Fruit fly (Drosophila melanogaster) whole organism, embryonic: ENCODE results near the gene CG4597.

Experiments used
- CG11247 ChIP-seq: fragments of 200-800 bp; sonication (Bioruptor generic); IDR thresholded peaks from 2 replicates; pipeline ENCODE4 v1.3.6; 2022; ENCODE audit warnings: missing biosample characterization, missing genetic modification characterization
- CG11695 ChIP-seq: fragments of 200-800 bp; sonication (Bioruptor generic); IDR thresholded peaks from 3 replicates; pipeline ENCODE4 v1.3.6; 2022; ENCODE audit warnings: missing biosample characterization, missing genetic modification characterization
- CG12942 ChIP-seq: fragments of 200-800 bp; sonication (Bioruptor generic); optimal IDR thresholded peaks from 3 replicates; lab custom pipeline; 2016; ENCODE audit warnings: missing biosample characterization, missing genetic modification characterization
- CG13287 ChIP-seq: fragments of 200-800 bp; sonication (Bioruptor generic); IDR thresholded peaks from 2 replicates; pipeline ENCODE4 v1.3.6; 2022; ENCODE audit warnings: missing biosample characterization, missing genetic modification characterization; ENCODE audit not compliant: partially characterized antibody
- CG13624 ChIP-seq: fragments of 200-800 bp; sonication (Bioruptor generic); optimal IDR thresholded peaks from 2 replicates; lab custom pipeline; 2016; ENCODE audit warnings: missing biosample characterization, missing genetic modification characterization
- CG15269 ChIP-seq: fragments of 200-800 bp; sonication (Bioruptor generic); optimal IDR thresholded peaks from 2 replicates; lab custom pipeline; 2018; ENCODE audit warnings: missing biosample characterization, mild to moderate bottlenecking, missing genetic modification characterization, moderate library complexity
- CG15479 ChIP-seq: fragments of 200-800 bp; sonication (Bioruptor generic); optimal IDR thresholded peaks from 3 replicates; lab custom pipeline; 2019; ENCODE audit warnings: missing biosample characterization, mild to moderate bottlenecking, missing genetic modification characterization, moderate library complexity
- CG16813 ChIP-seq: fragments of 200-800 bp; sonication (Bioruptor generic); IDR thresholded peaks from 3 replicates; pipeline ENCODE4 v1.3.6; 2022; ENCODE audit warnings: missing biosample characterization, missing genetic modification characterization; ENCODE audit not compliant: partially characterized antibody
- CG17802 ChIP-seq: fragments of 200-800 bp; sonication (Bioruptor generic); optimal IDR thresholded peaks from 2 replicates; lab custom pipeline; 2018; ENCODE audit warnings: missing biosample characterization, mild to moderate bottlenecking, missing genetic modification characterization, moderate library complexity
- CG2889 ChIP-seq: fragments of 200-800 bp; sonication (Bioruptor generic); IDR thresholded peaks from 3 replicates; pipeline ENCODE4 v1.3.6; 2022; ENCODE audit warnings: missing biosample characterization, missing genetic modification characterization
- CG30020 ChIP-seq: fragments of 200-800 bp; optimal IDR thresholded peaks from 2 replicates; lab custom pipeline; 2019; ENCODE audit warnings: missing biosample characterization, mild to moderate bottlenecking, missing genetic modification characterization, moderate library complexity
- CG4282 ChIP-seq: fragments of 200-800 bp; sonication (Bioruptor generic); optimal IDR thresholded peaks from 2 replicates; lab custom pipeline; 2016; ENCODE audit warnings: missing biosample characterization, missing genetic modification characterization
- CG4404 ChIP-seq: fragments of 200-800 bp; sonication (Bioruptor generic); IDR thresholded peaks from 2 replicates; pipeline ENCODE4 v1.3.6; 2022; ENCODE audit warnings: missing biosample characterization, missing genetic modification characterization
- CG4707 ChIP-seq: fragments of 200-800 bp; sonication (Bioruptor generic); optimal IDR thresholded peaks from 2 replicates; lab custom pipeline; 2018; ENCODE audit warnings: missing biosample characterization, mild to moderate bottlenecking, missing genetic modification characterization, moderate library complexity
- CG5245 ChIP-seq: fragments of 200-800 bp; sonication (Bioruptor generic); optimal IDR thresholded peaks from 3 replicates; lab custom pipeline; 2016; ENCODE audit warnings: missing biosample characterization, missing genetic modification characterization
- CG7271 ChIP-seq: fragments of 200-800 bp; sonication (Bioruptor generic); optimal IDR thresholded peaks from 2 replicates; lab custom pipeline; 2018; ENCODE audit warnings: missing biosample characterization, mild to moderate bottlenecking, missing genetic modification characterization, moderate library complexity
- CG8359 ChIP-seq: fragments of 200-800 bp; sonication (Bioruptor generic); optimal IDR thresholded peaks from 2 replicates; lab custom pipeline; 2017; ENCODE audit warnings: missing biosample characterization, mild to moderate bottlenecking, missing genetic modification characterization, borderline replicate concordance
- CG8924 ChIP-seq: fragments of 200-800 bp; optimal IDR thresholded peaks from 3 replicates; lab custom pipeline; 2019; ENCODE audit warnings: missing biosample characterization, mild to moderate bottlenecking, missing genetic modification characterization, moderate library complexity
- CG9797 ChIP-seq: fragments of 200-800 bp; sonication (Bioruptor generic); optimal IDR thresholded peaks from 3 replicates; lab custom pipeline; 2018; ENCODE audit warnings: missing biosample characterization, mild to moderate bottlenecking, missing genetic modification characterization
- D19B ChIP-seq: fragments of 200-800 bp; sonication (Bioruptor generic); optimal IDR thresholded peaks from 2 replicates; lab custom pipeline; 2017; ENCODE audit warnings: missing biosample characterization, mild to moderate bottlenecking, missing genetic modification characterization
- Dref ChIP-seq: fragments of 200-800 bp; sonication (Bioruptor generic); IDR thresholded peaks from 2 replicates; pipeline ENCODE4 v1.3.6; 2022; ENCODE audit warnings: missing biosample characterization, missing genetic modification characterization
- Elba2 ChIP-seq: fragments of 200-800 bp; sonication (Bioruptor generic); optimal IDR thresholded peaks from 3 replicates; lab custom pipeline; 2016; ENCODE audit warnings: missing biosample characterization, missing genetic modification characterization
- HLH3B ChIP-seq: fragments of 200-800 bp; sonication (Bioruptor generic); IDR thresholded peaks from 2 replicates; pipeline ENCODE4 v1.3.6; 2022; ENCODE audit warnings: missing biosample characterization, missing genetic modification characterization
- Hmx ChIP-seq: fragments of 200-800 bp; sonication (Bioruptor generic); optimal IDR thresholded peaks from 2 replicates; lab custom pipeline; 2016; ENCODE audit warnings: missing biosample characterization, missing genetic modification characterization
- NfI ChIP-seq: fragments of 200-800 bp; sonication (Bioruptor generic); optimal IDR thresholded peaks from 3 replicates; lab custom pipeline; 2018; ENCODE audit warnings: missing biosample characterization, mild to moderate bottlenecking, missing genetic modification characterization, moderate library complexity
- Rfx ChIP-seq: fragments of 200-800 bp; sonication (Bioruptor generic); IDR thresholded peaks from 2 replicates; pipeline ENCODE4 v1.3.6; 2022; ENCODE audit warnings: missing biosample characterization, missing genetic modification characterization
- Xbp1 ChIP-seq: fragments of 200-800 bp; sonication (Bioruptor generic); optimal IDR thresholded peaks from 3 replicates; lab custom pipeline; 2016; ENCODE audit warnings: missing biosample characterization, mild to moderate bottlenecking, missing genetic modification characterization
- al ChIP-seq: fragments of 200-800 bp; sonication (Bioruptor generic); IDR thresholded peaks from 2 replicates; pipeline ENCODE4 v1.3.6; 2022; ENCODE audit warnings: missing biosample characterization, missing genetic modification characterization
- ase ChIP-seq: fragments of 200-800 bp; sonication (Bioruptor generic); IDR thresholded peaks from 3 replicates; pipeline ENCODE4 v1.3.6; 2022; ENCODE audit warnings: missing biosample characterization, missing genetic modification characterization
- da ChIP-seq: fragments of 200-800 bp; sonication (Bioruptor generic); optimal IDR thresholded peaks from 2 replicates; lab custom pipeline; 2016; ENCODE audit warnings: missing biosample characterization, missing genetic modification characterization
- disco-r ChIP-seq: fragments of 200-800 bp; sonication (Bioruptor generic); optimal IDR thresholded peaks from 2 replicates; lab custom pipeline; 2016; ENCODE audit warnings: missing biosample characterization, missing genetic modification characterization
- fd3F ChIP-seq: fragments of 200-800 bp; sonication (Bioruptor generic); optimal IDR thresholded peaks from 2 replicates; lab custom pipeline; 2018; ENCODE audit warnings: missing biosample characterization, mild to moderate bottlenecking, missing genetic modification characterization, moderate library complexity
- gsb-n ChIP-seq: fragments of 200-800 bp; sonication (Bioruptor generic); optimal IDR thresholded peaks from 3 replicates; lab custom pipeline; 2018; ENCODE audit warnings: missing biosample characterization, mild to moderate bottlenecking, missing genetic modification characterization
- hb ChIP-seq: fragments of 200-800 bp; sonication (Bioruptor generic); IDR thresholded peaks from 3 replicates; pipeline ENCODE4 v1.3.6; 2022; ENCODE audit warnings: missing biosample characterization, missing genetic modification characterization; ENCODE audit not compliant: partially characterized antibody
- insv ChIP-seq, 2 experiments: fragments of 200-800 bp; sonication (Bioruptor generic); optimal IDR thresholded peaks; 3 replicates each; lab custom pipeline; 2016 to 2018; ENCODE audit warnings: missing biosample characterization in 2 of 2, missing genetic modification characterization in 2 of 2
- inv ChIP-seq: fragments of 200-800 bp; sonication (Bioruptor generic); IDR thresholded peaks from 2 replicates; pipeline ENCODE4 v1.3.6; 2022; ENCODE audit warnings: missing biosample characterization, missing genetic modification characterization; ENCODE audit not compliant: partially characterized antibody
- kni ChIP-seq: fragments of 200-800 bp; sonication (Bioruptor generic); optimal IDR thresholded peaks from 3 replicates; lab custom pipeline; 2017; ENCODE audit warnings: mild to moderate bottlenecking, missing biosample characterization, missing genetic modification reagents, missing genetic modification characterization
- knrl ChIP-seq: fragments of 200-800 bp; sonication (Bioruptor generic); IDR thresholded peaks from 3 replicates; pipeline ENCODE4 v1.3.6; 2022; ENCODE audit warnings: missing biosample characterization, missing genetic modification characterization; ENCODE audit not compliant: partially characterized antibody
- lmd ChIP-seq: fragments of 200-800 bp; sonication (Bioruptor generic); IDR thresholded peaks from 2 replicates; pipeline ENCODE4 v1.3.6; 2022; ENCODE audit warnings: missing biosample characterization, missing genetic modification characterization
- lov ChIP-seq, 2 experiments: fragments of 200-800 bp in 1 of 2; fragments of >200 bp in 1 of 2; sonication (Bioruptor generic) in 1 of 2; IDR thresholded peaks in 1 of 2; optimal IDR thresholded peaks in 1 of 2; 2 replicates in 1 of 2; 3 replicates in 1 of 2; pipeline versions ENCODE4 v1.3.6 to Lab custom; 2017 to 2022; ENCODE audit warnings: missing biosample characterization in 1 of 2, missing genetic modification characterization in 1 of 2
- prd ChIP-seq, 3 experiments: fragments of >200 bp in 2 of 3; fragments of 200-800 bp in 1 of 3; sonication (Bioruptor generic) in 1 of 3; optimal IDR thresholded peaks in 2 of 3; IDR thresholded peaks in 1 of 3; 2 replicates in 2 of 3; 3 replicates in 1 of 3; pipeline versions ENCODE4 v1.3.6 to Lab custom; 2017 to 2022; ENCODE audit warnings: missing biosample characterization in 1 of 3, missing genetic modification characterization in 1 of 3
- pros ChIP-seq: fragments of 200-800 bp; sonication (Bioruptor generic); optimal IDR thresholded peaks from 3 replicates; lab custom pipeline; 2019; ENCODE audit warnings: missing biosample characterization, mild to moderate bottlenecking, missing genetic modification characterization, moderate library complexity
- ro ChIP-seq: fragments of 200-800 bp; sonication (Bioruptor generic); IDR thresholded peaks from 2 replicates; pipeline ENCODE4 v1.3.6; 2022; ENCODE audit warnings: missing biosample characterization, missing genetic modification characterization
- run ChIP-seq: fragments of 200-800 bp; sonication (Bioruptor generic); optimal IDR thresholded peaks from 3 replicates; lab custom pipeline; 2018; ENCODE audit warnings: missing biosample characterization, mild to moderate bottlenecking, missing genetic modification characterization
- slou ChIP-seq: fragments of 200-800 bp; sonication (Bioruptor generic); optimal IDR thresholded peaks from 3 replicates; lab custom pipeline; 2016; ENCODE audit warnings: missing biosample characterization, missing genetic modification characterization
- tin ChIP-seq: fragments of 200-800 bp; sonication (Bioruptor generic); optimal IDR thresholded peaks from 3 replicates; lab custom pipeline; 2016; ENCODE audit warnings: missing biosample characterization, missing genetic modification characterization
- usp ChIP-seq: fragments of >200 bp; optimal IDR thresholded peaks from 2 replicates; lab custom pipeline; 2017; ENCODE audit warnings: missing biosample characterization, missing genetic modification characterization
- vnd ChIP-seq: fragments of 200-800 bp; sonication (Bioruptor generic); IDR thresholded peaks from 3 replicates; pipeline ENCODE4 v1.3.6; 2022; ENCODE audit warnings: missing biosample characterization, missing genetic modification characterization; ENCODE audit not compliant: partially characterized antibody

Gene CG4597

dm6 chr3L:5152354-5152806 lies 23.1 kb downstream of the CG4597 start, which contains the start of the genes Gen and Srp54k (continued):
- TF ChIP-seq fd3F (GFP tag; lab: Kevin White, UChicago) (peak; percentile 6), CG4282 (no peak), gsb-n (tag; lab: Kevin White, UChicago) (no peak), usp (GFP tag; lab: Kevin White, UChicago) (no peak), ase (0 out of 3 replicates have a peak, but pooled peaks have one; percentile 9), D19B (GFP tag; lab: Kevin White, UChicago) (no peak), CG16813 (GFP tag; lab: Robert Waterston, UW) (0 out of 3 replicates have a peak, but pooled peaks have one; percentile 25), CG9797 (GFP tag; lab: Kevin White, UChicago) (no peak), ro (no peak), inv (GFP tag; lab: Robert Waterston, UW) (peak; percentile 17; the same call in 1 of the 2 replicates), Xbp1 (GFP tag; lab: Kevin White, UChicago) (peak; percentile 50), CG2889 (GFP tag; lab: Robert Waterston, UW) (no peak), prd (optimal IDR thresholded peaks at IDR 0.05; lab: Kevin White, UChicago) (peak in 1 of 2 experiments; percentile 19), prd (GFP tag; IDR thresholded peaks at IDR 0.05; lab: Robert Waterston, UW) (peak; percentile 75), NfI (GFP tag; lab: Kevin White, UChicago) (peak; percentile 33), insv (GFP tag; optimal IDR thresholded peaks at IDR 0.05; lab: Kevin White, UChicago) (peak in 1 of 2 experiments; percentile 75), CG8359 (no peak), al (GFP tag; lab: Robert Waterston, UW) (no peak; the same call in 1 of the 2 replicates), lov (optimal IDR thresholded peaks at IDR 0.05; lab: Kevin White, UChicago) (no peak), lov (GFP tag; IDR thresholded peaks at IDR 0.05; lab: Robert Waterston, UW) (no peak), CG5245 (GFP tag; lab: Kevin White, UChicago) (no peak), CG12942 (GFP tag; lab: Kevin White, UChicago) (no peak), HLH3B (peak; percentile 32; the same call in 1 of the 2 replicates), Hmx (GFP tag; lab: Kevin White, UChicago) (no peak), da (GFP tag; lab: Kevin White, UChicago) (peak; percentile 77)

dm6 chr3L:5154917-5155613 lies 25.8 kb downstream of the CG4597 start:
- peak; percentile 83 for TF ChIP-seq CG13624 (GFP tag; lab: Kevin White, UChicago)
- TF ChIP-seq Elba2 (GFP tag; lab: Kevin White, UChicago) = no peak
- TF ChIP-seq CG15479 = no peak
- TF ChIP-seq CG7271 = no peak
- no peak; the same call in 1 of the 2 replicates for TF ChIP-seq lmd (GFP tag; lab: Robert Waterston, UW)
- TF ChIP-seq hb = no peak
- TF ChIP-seq vnd (GFP tag; lab: Robert Waterston, UW) = no peak
- TF ChIP-seq Rfx (GFP tag; lab: Robert Waterston, UW) = peak; percentile 85
- no peak for TF ChIP-seq slou (GFP tag; lab: Kevin White, UChicago)
- TF ChIP-seq knrl (GFP tag; lab: Robert Waterston, UW) = no peak
- TF ChIP-seq pros (GFP tag; lab: Kevin White, UChicago) = no peak
- TF ChIP-seq CG4404 (GFP tag; lab: Robert Waterston, UW) = no peak
- peak; percentile 32 for TF ChIP-seq CG17802
- no peak for TF ChIP-seq kni (GFP tag; lab: Kevin White, UChicago)
- no peak for TF ChIP-seq CG8924 (tag; lab: Kevin White, UChicago)
- TF ChIP-seq Dref = no peak
- peak; percentile 79 for TF ChIP-seq CG15269 (tag; lab: Kevin White, UChicago)
- no peak for TF ChIP-seq CG30020 (tag; lab: Kevin White, UChicago)
- TF ChIP-seq CG11247 = peak; percentile 77
- peak; percentile 69; the same call in 2 of the 3 replicates for TF ChIP-seq CG11695 (GFP tag; lab: Robert Waterston, UW)
- no peak for TF ChIP-seq CG13287 (GFP tag; lab: Robert Waterston, UW)
- peak; percentile 20 for TF ChIP-seq CG4707 (GFP tag; lab: Kevin White, UChicago)
- TF ChIP-seq tin = peak; percentile 70
- TF ChIP-seq disco-r (GFP tag; lab: Kevin White, UChicago) = peak; percentile 48
- peak; percentile 41 for TF ChIP-seq run
